Worm (Caenorhabditis elegans) whole organism, L3 larva: ENCODE data around the gene AC8.3.
"Not testable (repeated sequence)": the region's sequence is repeated elsewhere in the genome, so short reads cannot be mapped to it uniquely, and the experiment has no call there.

ENCODE experiments used
- ceh-28 ChIP-seq: fragments of 150-350 bp; optimal IDR thresholded peaks from 2 replicates; lab custom pipeline; 2014; ENCODE audit warnings: missing biosample characterization, missing genetic modification reagents, missing genetic modification characterization
- egl-5 ChIP-seq: fragments of 150-350 bp; optimal IDR thresholded peaks from 2 replicates; lab custom pipeline; 2017; ENCODE audit warnings: missing biosample characterization, missing genetic modification reagents, missing genetic modification characterization, inconsistent platforms
- lin-39 ChIP-seq: fragments of 150-350 bp; optimal IDR thresholded peaks from 2 replicates; lab custom pipeline; 2018; ENCODE audit warnings: missing biosample characterization, missing genetic modification reagents, missing genetic modification characterization
- zag-1 ChIP-seq: fragments of 150-350 bp; optimal IDR thresholded peaks from 2 replicates; lab custom pipeline; 2014; ENCODE audit warnings: missing biosample characterization, missing genetic modification characterization

Gene AC8.3

DNA sequence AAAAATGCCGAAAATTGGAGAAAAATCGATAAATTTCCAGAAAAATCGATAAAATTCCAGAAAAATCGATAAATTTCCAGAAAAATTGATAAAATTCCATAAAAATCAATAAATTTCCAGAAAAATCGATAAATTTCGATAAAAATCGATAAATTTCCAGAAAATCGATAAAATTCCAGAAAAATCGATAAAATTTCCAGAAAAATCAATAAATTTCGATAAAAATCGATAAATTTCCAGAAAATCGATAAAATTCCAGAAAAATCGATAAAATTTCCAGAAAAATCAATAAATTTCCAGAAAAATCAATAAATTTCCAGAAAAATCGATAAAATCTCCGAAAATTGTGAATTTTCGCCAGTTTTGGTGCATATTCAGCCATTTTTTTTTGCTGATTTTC is 45.7 kb downstream of the AC8.3 start:
- peak; percentile 43 for TF ChIP-seq ceh-28

- TF ChIP-seq zag-1 (tag; lab: Kevin White, UChicago); lin-39; egl-5: not testable (repeated sequence)
Observed at ce11 chrX:182119-182741, 47.0 kb downstream of the AC8.3 start, which contains the start of the genes T08D2.6 and chkr-1. T08D2.6 (minus strand) TSS chrX:182169. chkr-1 (plus strand) TSS chrX:182691.
